Fruit fly (Drosophila melanogaster) whole organism, wandering third instar larva: ENCODE data around the gene CG3566.

Source experiments
- Abd-B ChIP-seq: fragments of >200 bp; optimal IDR thresholded peaks from 2 replicates; lab custom pipeline; 2017; ENCODE audit warnings: missing biosample characterization, missing genetic modification characterization
- CG32264 ChIP-seq: fragments of 200-800 bp; sonication (Bioruptor generic); optimal IDR thresholded peaks from 2 replicates; lab custom pipeline; 2016; ENCODE audit warnings: missing biosample characterization, missing genetic modification characterization
- Dfd ChIP-seq: fragments of >200 bp; optimal IDR thresholded peaks from 2 replicates; lab custom pipeline; 2017; ENCODE audit warnings: missing biosample characterization, missing genetic modification characterization
- GATAd ChIP-seq: sonication (Bioruptor generic); optimal IDR thresholded peaks from 2 replicates; lab custom pipeline; 2016; ENCODE audit warnings: missing biosample characterization, missing genetic modification characterization
- HLH106 ChIP-seq: fragments of 200-800 bp; optimal IDR thresholded peaks from 3 replicates; lab custom pipeline; 2019; ENCODE audit warnings: missing biosample characterization, mild to moderate bottlenecking, missing genetic modification characterization, moderate library complexity
- Hnf4 ChIP-seq: fragments of 200-800 bp; sonication (Bioruptor generic); optimal IDR thresholded peaks from 2 replicates; lab custom pipeline; 2016; ENCODE audit warnings: missing biosample characterization, mild to moderate bottlenecking, missing genetic modification characterization
- Hr83 ChIP-seq: fragments of 200-300 bp; sonication (Bioruptor generic); optimal IDR thresholded peaks from 2 replicates; lab custom pipeline; 2016; ENCODE audit warnings: missing biosample characterization, mild to moderate bottlenecking, missing genetic modification characterization, moderate library complexity; ENCODE audit not compliant: poor library complexity, severe bottlenecking
- Jra ChIP-seq: sonication (Bioruptor generic); optimal IDR thresholded peaks from 2 replicates; lab custom pipeline; 2016; ENCODE audit warnings: missing biosample characterization, missing genetic modification characterization
- Mio ChIP-seq: sonication (Bioruptor generic); optimal IDR thresholded peaks from 2 replicates; lab custom pipeline; 2016; ENCODE audit warnings: missing biosample characterization, missing genetic modification characterization
- Myc ChIP-seq: fragments of >200 bp; optimal IDR thresholded peaks from 2 replicates; lab custom pipeline; 2017
- N ChIP-seq: fragments of >200 bp; optimal IDR thresholded peaks from 2 replicates; lab custom pipeline; 2018; ENCODE audit warnings: missing biosample characterization, missing external identifiers, missing genetic modification characterization
- OdsH ChIP-seq: fragments of 200-800 bp; sonication (Bioruptor generic); optimal IDR thresholded peaks from 2 replicates; lab custom pipeline; 2016; ENCODE audit warnings: missing biosample characterization, mild to moderate bottlenecking, missing genetic modification characterization
- Rel ChIP-seq, 2 experiments: fragments of 200-800 bp; sonication (Bioruptor generic) in 1 of 2; optimal IDR thresholded peaks; 2 replicates in 1 of 2; 3 replicates in 1 of 2; lab custom pipeline; 2016 to 2019; ENCODE audit warnings: mild to moderate bottlenecking in 2 of 2, missing biosample characterization in 2 of 2, missing genetic modification characterization in 2 of 2, moderate library complexity in 1 of 2
- Sp1 ChIP-seq: fragments of 200-800 bp; sonication (Bioruptor generic); optimal IDR thresholded peaks from 3 replicates; lab custom pipeline; 2019; ENCODE audit warnings: missing biosample characterization, mild to moderate bottlenecking, missing genetic modification characterization, moderate library complexity
- Vsx2 ChIP-seq: fragments of 200-300, 225-300 bp; sonication (Bioruptor generic); optimal IDR thresholded peaks from 2 replicates; lab custom pipeline; 2018; ENCODE audit warnings: missing biosample characterization, missing genetic modification characterization; ENCODE audit not compliant: partially characterized antibody
- br ChIP-seq: fragments of 200-800 bp; sonication (Bioruptor generic); optimal IDR thresholded peaks from 2 replicates; lab custom pipeline; 2016; ENCODE audit warnings: missing biosample characterization, missing genetic modification characterization
- brk ChIP-seq: fragments of 200-800 bp; sonication (Bioruptor generic); optimal IDR thresholded peaks from 2 replicates; lab custom pipeline; 2016; ENCODE audit warnings: missing biosample characterization, mild to moderate bottlenecking, missing genetic modification characterization
- dl ChIP-seq, 2 experiments: fragments of 175-275, 200-275 bp in 1 of 2; fragments of 200-275 bp in 1 of 2; sonication (Bioruptor generic); optimal IDR thresholded peaks; lab custom pipeline; 2018; ENCODE audit warnings: mild to moderate bottlenecking in 2 of 2, missing biosample characterization in 2 of 2, missing genetic modification characterization in 2 of 2, moderate library complexity in 2 of 2; ENCODE audit not compliant: partially characterized antibody in 2 of 2, insufficient read depth in 1 of 2
- dmrt93B ChIP-seq: fragments of 200-800 bp; sonication (Bioruptor generic); optimal IDR thresholded peaks from 2 replicates; lab custom pipeline; 2018; ENCODE audit warnings: missing biosample characterization, mild to moderate bottlenecking, missing genetic modification characterization
- ey ChIP-seq: fragments of 200-800 bp; sonication (Bioruptor generic); optimal IDR thresholded peaks from 2 replicates; lab custom pipeline; 2016; ENCODE audit warnings: missing biosample characterization, missing genetic modification characterization
- foxo ChIP-seq, 2 experiments: fragments of 200-800 bp; sonication (Bioruptor generic); optimal IDR thresholded peaks; 2 replicates in 1 of 2; 3 replicates in 1 of 2; lab custom pipeline; 2016 to 2017; ENCODE audit warnings: missing biosample characterization in 2 of 2, missing genetic modification characterization in 2 of 2
- fru ChIP-seq: fragments of 200-800 bp; sonication (Bioruptor generic); optimal IDR thresholded peaks from 3 replicates; lab custom pipeline; 2016; ENCODE audit warnings: missing biosample characterization, mild to moderate bottlenecking, missing genetic modification characterization
- h ChIP-seq: fragments of 200-800 bp; sonication (Bioruptor generic); optimal IDR thresholded peaks from 3 replicates; lab custom pipeline; 2016; ENCODE audit warnings: missing biosample characterization, mild to moderate bottlenecking, missing genetic modification characterization
- lola ChIP-seq: fragments of >200 bp; optimal IDR thresholded peaks from 2 replicates; lab custom pipeline; 2017; ENCODE audit warnings: missing biosample characterization, missing genetic modification characterization
- pan ChIP-seq: fragments of >200 bp; optimal IDR thresholded peaks from 2 replicates; lab custom pipeline; 2017
- psq ChIP-seq: fragments of 200-800 bp; sonication (Bioruptor generic); optimal IDR thresholded peaks from 3 replicates; lab custom pipeline; 2017; ENCODE audit warnings: missing biosample characterization, mild to moderate bottlenecking, missing genetic modification characterization, moderate library complexity
- rgr ChIP-seq: fragments of 200-800 bp; sonication (Bioruptor generic); optimal IDR thresholded peaks from 3 replicates; lab custom pipeline; 2016; ENCODE audit warnings: missing biosample characterization, mild to moderate bottlenecking, missing genetic modification characterization
- sage ChIP-seq: fragments of 200-800 bp; sonication (Bioruptor generic); optimal IDR thresholded peaks from 2 replicates; lab custom pipeline; 2016; ENCODE audit warnings: missing biosample characterization, mild to moderate bottlenecking, missing genetic modification characterization
- tai ChIP-seq: sonication (Bioruptor generic); optimal IDR thresholded peaks from 2 replicates; lab custom pipeline; 2016; ENCODE audit warnings: missing biosample characterization, missing genetic modification characterization
- usp ChIP-seq: fragments of >200 bp; optimal IDR thresholded peaks from 2 replicates; lab custom pipeline; 2017; ENCODE audit warnings: missing biosample characterization, missing genetic modification characterization
- woc ChIP-seq: sonication (Bioruptor generic); optimal IDR thresholded peaks from 2 replicates; lab custom pipeline; 2016; ENCODE audit warnings: missing biosample characterization, mild to moderate bottlenecking, missing genetic modification characterization

The CG3566 gene

dm6 chrX:6308852-6309251 lies 32.3 kb upstream of the CG3566 start, which contains the start of gene CG15894:
Gene CG15894, plus strand, starts transcription at chrX:6309212.
- TF ChIP-seq fru (GFP tag; lab: Kevin White, UChicago) (peak; percentile 6), CG32264 (no peak)

dm6 chrX:6305317-6305716 lies 28.8 kb upstream of the CG3566 start:
- TF ChIP-seq fru (GFP tag; lab: Kevin White, UChicago) = peak; percentile 16
- TF ChIP-seq Sp1 = peak; percentile 3
- TF ChIP-seq dmrt93B (GFP tag; lab: Kevin White, UChicago) = no peak
- TF ChIP-seq OdsH (GFP tag; lab: Kevin White, UChicago) = peak; percentile 19
- no peak for TF ChIP-seq Mio (GFP tag; lab: Kevin White, UChicago)
- TF ChIP-seq rgr (GFP tag; lab: Kevin White, UChicago) = peak; percentile 14
- peak; percentile 57 for TF ChIP-seq Vsx2 (GFP tag; lab: Kevin White, UChicago)
- peak; percentile 2 for TF ChIP-seq ey (GFP tag; lab: Kevin White, UChicago)
- TF ChIP-seq sage = no peak
- TF ChIP-seq usp (GFP tag; lab: Kevin White, UChicago) = no peak
- peak; percentile 26 for TF ChIP-seq psq
- TF ChIP-seq pan (lab: Kevin White, UChicago) = no peak
- TF ChIP-seq Myc (lab: Kevin White, UChicago) = no peak
- TF ChIP-seq Hnf4 (GFP tag; lab: Kevin White, UChicago) = no peak
- peak; percentile 15 for TF ChIP-seq HLH106 (tag; lab: Kevin White, UChicago)
- peak in 1 of 2 experiments; percentile 37 for TF ChIP-seq foxo (GFP tag; optimal IDR thresholded peaks at IDR 0.05; lab: Kevin White, UChicago)
- TF ChIP-seq N (GFP tag; lab: Kevin White, UChicago) = no peak
- peak; percentile 12 for TF ChIP-seq woc
- TF ChIP-seq Dfd (GFP tag; lab: Kevin White, UChicago) = no peak
- peak; percentile 10 for TF ChIP-seq h (GFP tag; lab: Kevin White, UChicago)
- TF ChIP-seq br (GFP tag; lab: Kevin White, UChicago) = peak; percentile 27
- TF ChIP-seq lola = no peak
- TF ChIP-seq, all 38 proteins: peak for 12

- peak in 1 of 2 experiments; percentile 24 for TF ChIP-seq foxo (GFP tag; optimal IDR thresholded peaks at IDR 0.05; lab: Kevin White, UChicago)
- no peak for TF ChIP-seq sage
- peak; percentile 7 for TF ChIP-seq rgr (GFP tag; lab: Kevin White, UChicago)
Measured at dm6 chrX:6304203-6304602, 27.7 kb upstream of the CG3566 start.

dm6 chrX:6303675-6304074 lies 27.2 kb upstream of the CG3566 start, which contains the start of gene CG3823:
Gene CG3823, plus strand, starts transcription at chrX:6303975.
- no peak for TF ChIP-seq Dfd (GFP tag; lab: Kevin White, UChicago)
- TF ChIP-seq Abd-B (GFP tag; lab: Kevin White, UChicago) = no peak
- TF ChIP-seq Rel (GFP tag; optimal IDR thresholded peaks at IDR 0.05; lab: Kevin White, UChicago) = no peak
- no peak for TF ChIP-seq Rel (tag; optimal IDR thresholded peaks at IDR 0.05; lab: Kevin White, UChicago)
- TF ChIP-seq OdsH (GFP tag; lab: Kevin White, UChicago) = no peak
- no peak for TF ChIP-seq Sp1
- no peak for TF ChIP-seq dl (GFP tag; optimal IDR thresholded peaks at IDR 0.05; lab: Kevin White, UChicago; ENCODE audit: insufficient read depth in 1 of 2, partially characterized antibody in 2 of 2)
- TF ChIP-seq GATAd (GFP tag; lab: Kevin White, UChicago) = no peak
- no peak for TF ChIP-seq psq
- no peak for TF ChIP-seq Jra (GFP tag; lab: Kevin White, UChicago)
- no peak for TF ChIP-seq tai
- TF ChIP-seq h (GFP tag; lab: Kevin White, UChicago) = no peak
- TF ChIP-seq brk = no peak
- TF ChIP-seq rgr (GFP tag; lab: Kevin White, UChicago) = no peak
- no peak for TF ChIP-seq ey (GFP tag; lab: Kevin White, UChicago)
- TF ChIP-seq Myc (lab: Kevin White, UChicago) = no peak
- no peak for TF ChIP-seq HLH106 (tag; lab: Kevin White, UChicago)

- TF ChIP-seq Hr83 (GFP tag; lab: Kevin White, UChicago) = no peak
- no peak for TF ChIP-seq h (GFP tag; lab: Kevin White, UChicago)
- TF ChIP-seq dl (GFP tag; optimal IDR thresholded peaks at IDR 0.05; lab: Kevin White, UChicago; ENCODE audit: insufficient read depth in 1 of 2, partially characterized antibody in 2 of 2) = no peak
- TF ChIP-seq brk = no peak
- TF ChIP-seq Mio (GFP tag; lab: Kevin White, UChicago) = no peak
- TF ChIP-seq Rel (GFP tag; optimal IDR thresholded peaks at IDR 0.05; lab: Kevin White, UChicago) = no peak
- no peak for TF ChIP-seq Rel (tag; optimal IDR thresholded peaks at IDR 0.05; lab: Kevin White, UChicago)
- TF ChIP-seq GATAd (GFP tag; lab: Kevin White, UChicago) = no peak
- TF ChIP-seq, all 38 proteins: peak for 0
Measured at dm6 chrX:6303196-6303595, 26.7 kb upstream of the CG3566 start.
